Fruit fly (Drosophila melanogaster): ENCODE data around the gene Obp22a.
A peak's percentile ranks its signal among the peaks of the same experiment; 100 is the strongest.

Obp22a gene

dm6 chr2L:1973957-1974356, 18.0 kb downstream of the Obp22a start, which contains the start of gene Der-1:
Gene Der-1 (plus strand): TSS chr2L:1973957.
- TF ChIP-seq CG8478 (optimal IDR thresholded peaks at IDR 0.05), result no peak
- TF ChIP-seq CTCF (optimal IDR thresholded peaks at IDR 0.05), result peak; percentile 20 to 25

- peak; percentile 27 to 49 for TF ChIP-seq CTCF (optimal IDR thresholded peaks at IDR 0.05)
- TF ChIP-seq CG8478 (optimal IDR thresholded peaks at IDR 0.05), result peak; percentile 49
These were observed 19.4 kb downstream of the Obp22a start for dm6 chr2L:1972450-1973119.

- TF ChIP-seq CTCF (optimal IDR thresholded peaks at IDR 0.05) (no peak), CG8478 (optimal IDR thresholded peaks at IDR 0.05) (peak; percentile 10)
These were observed 21.5 kb downstream of the Obp22a start, which contains the start of gene erm for dm6 chr2L:1970312-1970929. Gene erm (minus strand): TSS chr2L:1970362.

- TF ChIP-seq CG8478 (optimal IDR thresholded peaks at IDR 0.05) (no peak), CTCF (optimal IDR thresholded peaks at IDR 0.05) (no peak)
These were observed 24.1 kb downstream of the Obp22a start for dm6 chr2L:1967861-1968260.

dm6 chr2L:1967301-1967700, 24.7 kb downstream of the Obp22a start:
- no peak for TF ChIP-seq CTCF (optimal IDR thresholded peaks at IDR 0.05)
- TF ChIP-seq CG8478 (optimal IDR thresholded peaks at IDR 0.05), result no peak

dm6 chr2L:1961932-1962496, 29.9 kb downstream of the Obp22a start:
- TF ChIP-seq CG8478 (optimal IDR thresholded peaks at IDR 0.05), result no peak
- TF ChIP-seq CTCF (optimal IDR thresholded peaks at IDR 0.05), result no peak

- TF ChIP-seq CG8478 (optimal IDR thresholded peaks at IDR 0.05) (no peak), CTCF (optimal IDR thresholded peaks at IDR 0.05) (no peak)
These were observed 31.9 kb downstream of the Obp22a start for dm6 chr2L:1960056-1960455.

dm6 chr2L:1959420-1959819, 32.5 kb downstream of the Obp22a start:
- TF ChIP-seq CG8478 (optimal IDR thresholded peaks at IDR 0.05), result no peak
- TF ChIP-seq CTCF (optimal IDR thresholded peaks at IDR 0.05), result no peak

- TF ChIP-seq CG8478 (optimal IDR thresholded peaks at IDR 0.05), result no peak
- peak; percentile 20 to 24 for TF ChIP-seq CTCF (optimal IDR thresholded peaks at IDR 0.05)
These were observed 37.4 kb downstream of the Obp22a start for dm6 chr2L:1954541-1954940.

dm6 chr2L:1947959-1948358, 44.0 kb downstream of the Obp22a start:
- no peak for TF ChIP-seq CTCF (optimal IDR thresholded peaks at IDR 0.05)
- no peak for TF ChIP-seq CG8478 (optimal IDR thresholded peaks at IDR 0.05)

dm6 chr2L:1946628-1947027, 45.3 kb downstream of the Obp22a start, which contains the start of gene CG33673:
Gene CG33673 (minus strand): TSS chr2L:1946728.
- TF ChIP-seq CG8478 (optimal IDR thresholded peaks at IDR 0.05) (no peak), CTCF (optimal IDR thresholded peaks at IDR 0.05) (no peak)

- TF ChIP-seq CTCF (optimal IDR thresholded peaks at IDR 0.05) (no peak), CG8478 (optimal IDR thresholded peaks at IDR 0.05) (no peak)
These were observed 46.4 kb downstream of the Obp22a start, which contains the start of gene CG15357 for dm6 chr2L:1945609-1946008. Gene CG15357 (minus strand): TSS chr2L:1945709.

dm6 chr2L:1944473-1945110, 47.4 kb downstream of the Obp22a start:
- TF ChIP-seq CTCF (optimal IDR thresholded peaks at IDR 0.05), result no peak
- no peak for TF ChIP-seq CG8478 (optimal IDR thresholded peaks at IDR 0.05)
